Worm (Caenorhabditis elegans) whole organism, L4 larva: ENCODE measurements around the gene F59A1.15.
A peak's percentile ranks its signal among the peaks of the same experiment; 100 is the strongest.

Experiments used
- F10B5.3 ChIP-seq: sonication (generic microtip); optimal IDR thresholded peaks from 2 replicates; lab custom pipeline; 2016; ENCODE audit warnings: mild to moderate bottlenecking, missing genetic modification characterization, missing compliant biosample characterization
- F49E8.2 ChIP-seq: sonication (generic microtip); optimal IDR thresholded peaks from 2 replicates; lab custom pipeline; 2016; ENCODE audit warnings: missing compliant biosample characterization, mild to moderate bottlenecking, missing genetic modification characterization, borderline replicate concordance
- R02D3.7 ChIP-seq: fragments of 150-350 bp; sonication (generic microtip); optimal IDR thresholded peaks from 3 replicates; lab custom pipeline; 2014; ENCODE audit warnings: missing biosample characterization, missing genetic modification characterization
- T20F7.1 ChIP-seq: fragments of 200-800 bp; sonication (Bioruptor generic); optimal IDR thresholded peaks from 2 replicates; lab custom pipeline; 2018; ENCODE audit warnings: mild to moderate bottlenecking, missing genetic modification characterization, missing compliant biosample characterization
- Y75B8A.6 ChIP-seq: fragments of 200-800 bp; sonication (Bioruptor generic); IDR thresholded peaks from 2 replicates; pipeline ENCODE4 v1.3.6; 2022; ENCODE audit warnings: missing genetic modification reagents, missing genetic modification characterization, missing compliant biosample characterization
- ZK337.2 ChIP-seq: fragments of 200-800 bp; sonication (Bioruptor generic); IDR thresholded peaks from 2 replicates; pipeline ENCODE4 v1.3.6; 2022; ENCODE audit warnings: missing genetic modification reagents, missing genetic modification characterization, missing compliant biosample characterization
- aha-1 ChIP-seq: fragments of 150-350 bp; peaks from one replicate; lab custom pipeline; 2014; ENCODE audit warnings: missing biosample characterization, missing genetic modification characterization
- attf-4 ChIP-seq: sonication (generic microtip); optimal IDR thresholded peaks from 3 replicates; lab custom pipeline; 2017; ENCODE audit warnings: missing biosample characterization, missing genetic modification characterization
- cey-2 ChIP-seq: sonication (generic microtip); optimal IDR thresholded peaks from 3 replicates; lab custom pipeline; 2017; ENCODE audit warnings: missing genetic modification characterization, mild to moderate bottlenecking, missing compliant biosample characterization, antibody characterized with exemption, borderline replicate concordance; ENCODE audit not compliant: insufficient read depth
- daf-12 ChIP-seq: fragments of 150-350 bp; optimal IDR thresholded peaks from 2 replicates; lab custom pipeline; 2014; ENCODE audit warnings: missing biosample characterization, missing genetic modification reagents, missing genetic modification characterization
- daf-16 ChIP-seq, 3 experiments: sonication (generic microtip); optimal IDR thresholded peaks; 2 replicates each; lab custom pipeline; 2016 to 2017; ENCODE audit warnings: missing genetic modification characterization in 3 of 3, missing genetic modification reagents in 3 of 3, mild to moderate bottlenecking in 2 of 3, missing compliant biosample characterization in 2 of 3, missing biosample characterization in 1 of 3, moderate library complexity in 1 of 3
- dmd-6 ChIP-seq: fragments of 200-800 bp; sonication (Bioruptor generic); IDR thresholded peaks from 2 replicates; pipeline ENCODE4 v1.3.6; 2022; ENCODE audit warnings: missing genetic modification reagents, missing genetic modification characterization, missing compliant biosample characterization
- dpl-1 ChIP-seq: fragments of 150-350 bp; optimal IDR thresholded peaks from 2 replicates; lab custom pipeline; 2014; ENCODE audit warnings: missing biosample characterization, missing genetic modification reagents, missing genetic modification characterization
- dve-1 ChIP-seq: sonication (generic microtip); optimal IDR thresholded peaks from 2 replicates; lab custom pipeline; 2017; ENCODE audit warnings: antibody characterized with exemption, mild to moderate bottlenecking, missing genetic modification characterization, missing compliant biosample characterization; ENCODE audit not compliant: insufficient read depth
- fkh-10 ChIP-seq: fragments of 150-350 bp; optimal IDR thresholded peaks from 2 replicates; lab custom pipeline; 2014; ENCODE audit warnings: missing biosample characterization, missing genetic modification reagents, missing genetic modification characterization
- gei-8 ChIP-seq: fragments of 200-800 bp; sonication (Bioruptor generic); optimal IDR thresholded peaks from 2 replicates; lab custom pipeline; 2018; ENCODE audit warnings: mild to moderate bottlenecking, missing genetic modification characterization, missing compliant biosample characterization
- hlh-11 ChIP-seq: fragments of 200-800 bp; sonication (Bioruptor generic); optimal IDR thresholded peaks from 2 replicates; lab custom pipeline; 2018; ENCODE audit warnings: mild to moderate bottlenecking, missing genetic modification characterization, missing compliant biosample characterization
- lin-1 ChIP-seq: fragments of 200-800 bp; sonication (Bioruptor generic); IDR thresholded peaks from 2 replicates; pipeline ENCODE4 v1.3.6; 2022; ENCODE audit warnings: missing genetic modification reagents, missing genetic modification characterization, missing compliant biosample characterization
- lin-38 ChIP-seq: fragments of 200-800 bp; sonication (Bioruptor generic); IDR thresholded peaks from 2 replicates; pipeline ENCODE4 v1.3.6; 2022; ENCODE audit warnings: missing genetic modification reagents, missing genetic modification characterization, missing compliant biosample characterization
- lin-39 ChIP-seq: fragments of 150-350 bp; optimal IDR thresholded peaks from 2 replicates; lab custom pipeline; 2014; ENCODE audit warnings: missing biosample characterization, missing genetic modification reagents, missing genetic modification characterization
- lsy-2 ChIP-seq, 2 experiments: fragments of 150-350 bp in 1 of 2; sonication (generic microtip) in 1 of 2; optimal IDR thresholded peaks; 2 replicates each; lab custom pipeline; 2014 to 2017; ENCODE audit warnings: missing biosample characterization in 2 of 2, missing genetic modification characterization in 2 of 2
- madf-5 ChIP-seq, 2 experiments: fragments of 200-800 bp; sonication (Bioruptor generic); IDR thresholded peaks; 2 replicates each; pipeline ENCODE4 v1.3.6; 2022; ENCODE audit warnings: missing compliant biosample characterization in 2 of 2, missing genetic modification characterization in 2 of 2
- mep-1 ChIP-seq: fragments of 150-350 bp; sonication (generic microtip); optimal IDR thresholded peaks from 3 replicates; lab custom pipeline; 2014; ENCODE audit warnings: missing biosample characterization, missing genetic modification characterization
- mes-2 ChIP-seq: sonication (generic microtip); optimal IDR thresholded peaks from 2 replicates; lab custom pipeline; 2016; ENCODE audit warnings: missing genotype, mild to moderate bottlenecking, missing genetic modification characterization, missing compliant biosample characterization; ENCODE audit not compliant: poor library complexity, severe bottlenecking
- mxl-2 ChIP-seq: fragments of 200-800 bp; sonication (Bioruptor generic); conservative IDR thresholded peaks from 2 replicates; pipeline ENCODE4 v1.3.6; 2022; ENCODE audit warnings: missing genetic modification reagents, missing genetic modification characterization, missing compliant biosample characterization
- nhr-11 ChIP-seq: fragments of 150-350 bp; optimal IDR thresholded peaks from 2 replicates; lab custom pipeline; 2014; ENCODE audit warnings: missing biosample characterization, missing genetic modification characterization
- nhr-111 ChIP-seq: fragments of 200-800 bp; sonication (Bioruptor generic); optimal IDR thresholded peaks from 2 replicates; lab custom pipeline; 2018; ENCODE audit warnings: mild to moderate bottlenecking, missing genetic modification characterization, missing compliant biosample characterization
- nhr-28 ChIP-seq: fragments of 150-350 bp; optimal IDR thresholded peaks from 2 replicates; lab custom pipeline; 2014; ENCODE audit warnings: missing biosample characterization, missing genetic modification characterization
- nhr-41 ChIP-seq: fragments of 200-800 bp; sonication (Bioruptor generic); IDR thresholded peaks from 2 replicates; pipeline ENCODE4 v1.3.6; 2022; ENCODE audit warnings: missing genetic modification reagents, missing genetic modification characterization, missing compliant biosample characterization
- nhr-76 ChIP-seq: fragments of 150-350 bp; optimal IDR thresholded peaks from 2 replicates; lab custom pipeline; 2014; ENCODE audit warnings: missing biosample characterization, missing genetic modification characterization
- nhr-77 ChIP-seq: fragments of 150-350 bp; optimal IDR thresholded peaks from 2 replicates; lab custom pipeline; 2014; ENCODE audit warnings: missing biosample characterization, missing genetic modification characterization
- php-3 ChIP-seq: fragments of 200-800 bp; sonication (Bioruptor generic); IDR thresholded peaks from 2 replicates; pipeline ENCODE4 v1.3.6; 2022; ENCODE audit warnings: missing genetic modification reagents, missing genetic modification characterization, missing compliant biosample characterization
- pqm-1 ChIP-seq: sonication (generic microtip); optimal IDR thresholded peaks from 2 replicates; lab custom pipeline; 2017; ENCODE audit warnings: missing biosample characterization, missing genetic modification characterization
- set-16 ChIP-seq: fragments of 200-800 bp; sonication (Bioruptor generic); IDR thresholded peaks from 2 replicates; pipeline ENCODE4 v1.3.6; 2022; ENCODE audit warnings: missing genetic modification reagents, missing genetic modification characterization, missing compliant biosample characterization
- skn-1 ChIP-seq: fragments of 150-350 bp; optimal IDR thresholded peaks from 2 replicates; lab custom pipeline; 2014; ENCODE audit warnings: missing biosample characterization, missing genetic modification characterization
- snpc-1.2 ChIP-seq: fragments of 200-800 bp; sonication (Bioruptor generic); IDR thresholded peaks from 2 replicates; pipeline ENCODE4 v1.3.6; 2022; ENCODE audit warnings: missing genetic modification reagents, missing genetic modification characterization, missing compliant biosample characterization
- snpc-4 ChIP-seq: fragments of 150-350 bp; optimal IDR thresholded peaks from 2 replicates; lab custom pipeline; 2014; ENCODE audit warnings: missing biosample characterization, missing genetic modification characterization
- tra-1 ChIP-seq: fragments of 200-800 bp; sonication (Bioruptor generic); IDR thresholded peaks from 2 replicates; pipeline ENCODE4 v1.3.6; 2022; ENCODE audit warnings: missing genetic modification reagents, missing genetic modification characterization, missing compliant biosample characterization
- unc-130 ChIP-seq: sonication (generic microtip); optimal IDR thresholded peaks from 2 replicates; lab custom pipeline; 2016; ENCODE audit warnings: missing genetic modification reagents, missing genetic modification characterization, missing compliant biosample characterization
- unc-62 ChIP-seq, 3 experiments: fragments of 150-350 bp in 1 of 3; sonication (generic microtip); optimal IDR thresholded peaks in 2 of 3; peaks in 1 of 3; 1 replicate in 1 of 3; 2 replicates in 2 of 3; lab custom pipeline; 2014 to 2017; ENCODE audit warnings: missing biosample characterization in 3 of 3, missing genetic modification characterization in 3 of 3, missing genetic modification reagents in 3 of 3, missing genotype in 1 of 3
- zfp-2 ChIP-seq: sonication (generic microtip); optimal IDR thresholded peaks from 2 replicates; lab custom pipeline; 2016; ENCODE audit warnings: mild to moderate bottlenecking, missing genetic modification characterization, missing compliant biosample characterization
- ztf-11 ChIP-seq: fragments of 150-350 bp; optimal IDR thresholded peaks from 2 replicates; lab custom pipeline; 2014; ENCODE audit warnings: missing biosample characterization, missing genetic modification characterization

F59A1.15 gene

DNA sequence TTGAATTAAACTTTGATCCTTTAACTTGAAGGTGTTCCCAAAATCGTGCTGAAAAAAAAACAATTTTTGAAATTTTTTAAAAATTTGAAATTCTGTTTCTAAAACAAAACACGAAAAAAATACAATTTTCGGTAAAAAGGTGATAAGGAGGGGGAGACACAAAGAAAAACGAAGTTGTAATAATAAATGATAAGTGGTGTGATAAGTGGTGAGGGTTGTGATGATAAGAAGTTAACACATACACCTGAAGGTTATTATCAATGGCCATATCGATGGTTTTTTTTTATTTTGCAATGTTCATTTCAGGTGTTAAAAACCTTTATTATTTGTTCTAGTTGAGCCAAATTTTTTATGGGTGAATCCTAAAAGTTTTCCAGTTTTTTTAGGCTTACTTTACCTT is 30.7 kb upstream of the F59A1.15 start, which contains the start of gene twk-33:
Gene twk-33 (minus strand): TSS at position 48 of the 400 bp plus-strand sequence.
- TF ChIP-seq php-3 (GFP tag; lab: Robert Waterston, UW), result peak; percentile 61; the same call in 1 of the 2 replicates
- TF ChIP-seq daf-16 (GFP tag; optimal IDR thresholded peaks at IDR 0.05; lab: Kevin White, UChicago), result no peak
- TF ChIP-seq daf-16 (tag; optimal IDR thresholded peaks at IDR 0.05; lab: Kevin White, UChicago), result peak; percentile 63
- TF ChIP-seq nhr-41, result no peak
- TF ChIP-seq pqm-1, result peak; percentile 99
- TF ChIP-seq dpl-1 (GFP tag; lab: Kevin White, UChicago), result no peak
- peak; percentile 33; the same call in 1 of the 2 replicates for TF ChIP-seq lin-1 (GFP tag; lab: Robert Waterston, UW)
- peak; percentile 68; the same call in 1 of the 2 replicates for TF ChIP-seq tra-1
- TF ChIP-seq nhr-77 (tag; lab: Kevin White, UChicago), result peak; percentile 44
- peak; percentile 14 for TF ChIP-seq cey-2 (tag; lab: Kevin White, UChicago)
- TF ChIP-seq hlh-11 (tag; lab: Kevin White, UChicago), result peak; percentile 62
- no peak for TF ChIP-seq dve-1
- TF ChIP-seq dmd-6 (GFP tag; lab: Robert Waterston, UW), result peak; percentile 83
- peak; percentile 91 for TF ChIP-seq nhr-28 (tag; lab: Kevin White, UChicago)
- TF ChIP-seq Y75B8A.6 (GFP tag; lab: Robert Waterston, UW), result no peak

DNA sequence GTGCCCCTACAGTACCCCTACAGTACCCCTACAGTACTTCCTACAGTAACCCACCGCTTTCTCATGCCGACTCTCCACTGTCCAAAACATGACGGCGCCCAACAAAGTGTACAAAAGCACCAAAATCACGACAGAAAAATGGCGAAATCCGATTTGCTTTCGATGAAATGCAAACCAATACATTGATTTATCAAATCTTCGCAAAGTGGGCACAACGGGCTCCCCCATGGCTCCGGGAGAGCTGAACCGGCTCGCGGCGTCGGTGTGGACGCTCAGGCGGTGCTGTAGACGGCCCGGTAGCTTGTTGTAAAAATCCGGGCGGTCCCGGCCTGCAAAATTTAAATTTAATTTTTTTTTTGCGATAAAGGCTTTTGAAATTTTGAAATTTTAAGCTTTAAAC is 28.7 kb upstream of the F59A1.15 start:
- TF ChIP-seq skn-1 (tag; lab: Kevin White, UChicago) (no peak), aha-1 (peak; percentile 58), snpc-1.2 (GFP tag; lab: Robert Waterston, UW) (no peak), set-16 (GFP tag; lab: Robert Waterston, UW) (peak; percentile 60), R02D3.7 (tag; lab: Kevin White, UChicago) (no peak)
- TF ChIP-seq, all 104 proteins: peak for 2

DNA sequence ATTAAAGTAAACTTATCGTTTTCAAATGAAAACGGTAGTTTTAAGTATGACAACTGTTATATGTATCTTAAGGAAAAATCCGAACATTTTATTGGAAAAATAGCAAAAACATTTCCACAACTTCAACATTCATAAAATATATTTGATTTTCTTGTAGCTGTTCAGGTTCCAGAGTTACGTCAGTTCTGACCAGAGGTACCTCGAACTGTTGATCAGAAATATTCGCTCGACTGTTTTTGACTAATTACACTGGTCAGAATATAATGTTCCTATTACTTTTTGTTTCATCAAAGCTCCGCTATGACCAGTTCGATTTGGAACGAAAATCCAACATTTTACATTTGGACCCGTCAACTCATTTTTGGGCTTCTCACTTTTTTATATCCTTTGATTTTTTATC is 23.4 kb upstream of the F59A1.15 start, which contains the start of gene srh-31:
Gene srh-31 (plus strand): TSS at position 301 of the 400 bp plus-strand sequence.
- no peak for TF ChIP-seq lsy-2 (tag; optimal IDR thresholded peaks at IDR 0.05; lab: Kevin White, UChicago)
- no peak for TF ChIP-seq daf-12
- TF ChIP-seq nhr-76 (tag; lab: Kevin White, UChicago), result no peak
- TF ChIP-seq ZK337.2, result no peak
- no peak for TF ChIP-seq snpc-4 (tag; lab: Kevin White, UChicago)
- no peak for TF ChIP-seq dpl-1 (GFP tag; lab: Kevin White, UChicago)
- no peak for TF ChIP-seq nhr-41
- TF ChIP-seq ztf-11 (tag; lab: Kevin White, UChicago), result no peak
- no peak for TF ChIP-seq R02D3.7 (tag; lab: Kevin White, UChicago)
- TF ChIP-seq nhr-28 (tag; lab: Kevin White, UChicago), result no peak
- no peak for TF ChIP-seq gei-8
- no peak for TF ChIP-seq F49E8.2
- no peak for TF ChIP-seq F10B5.3 (tag; lab: Kevin White, UChicago)
- TF ChIP-seq, all 104 proteins: peak for 0

DNA sequence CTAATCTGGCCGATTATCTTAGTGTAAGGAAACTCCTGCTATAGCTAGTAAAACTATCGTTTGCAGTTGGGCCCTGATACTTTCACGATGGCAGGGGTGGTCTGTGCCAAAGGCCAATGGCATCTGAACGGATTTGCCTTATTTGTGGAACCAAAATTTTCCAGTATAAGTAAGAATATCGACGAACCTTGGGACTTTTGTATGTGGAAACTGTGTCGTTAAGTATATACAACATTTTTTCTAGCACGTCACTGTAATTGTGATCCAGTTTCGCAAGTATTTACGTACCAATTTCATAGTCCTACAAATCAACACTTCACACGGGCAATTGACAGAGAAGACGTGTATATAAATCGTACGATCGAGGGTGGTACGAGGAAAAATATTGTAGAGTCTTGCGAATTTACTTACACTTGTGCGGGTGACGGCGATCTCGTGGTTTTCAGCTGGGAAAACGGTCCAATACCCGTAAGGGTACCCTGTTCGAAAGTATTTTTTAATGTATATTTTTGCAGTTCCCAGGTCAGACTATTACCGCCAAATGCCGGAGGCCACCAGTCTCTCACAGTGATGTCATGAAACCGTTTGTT is 22.6 kb upstream of the F59A1.15 start:
- TF ChIP-seq aha-1 (peak; percentile 92), skn-1 (tag; lab: Kevin White, UChicago) (no peak), unc-62 (GFP tag; optimal IDR thresholded peaks at IDR 0.05 in 1 of 2; lab: Kevin White, UChicago) (peak in 1 of 2 experiments; percentile 94), unc-62 (tag; optimal IDR thresholded peaks at IDR 0.05; lab: Kevin White, UChicago) (no peak), ztf-11 (tag; lab: Kevin White, UChicago) (no peak)
- TF ChIP-seq, all 104 proteins: peak for 2

DNA sequence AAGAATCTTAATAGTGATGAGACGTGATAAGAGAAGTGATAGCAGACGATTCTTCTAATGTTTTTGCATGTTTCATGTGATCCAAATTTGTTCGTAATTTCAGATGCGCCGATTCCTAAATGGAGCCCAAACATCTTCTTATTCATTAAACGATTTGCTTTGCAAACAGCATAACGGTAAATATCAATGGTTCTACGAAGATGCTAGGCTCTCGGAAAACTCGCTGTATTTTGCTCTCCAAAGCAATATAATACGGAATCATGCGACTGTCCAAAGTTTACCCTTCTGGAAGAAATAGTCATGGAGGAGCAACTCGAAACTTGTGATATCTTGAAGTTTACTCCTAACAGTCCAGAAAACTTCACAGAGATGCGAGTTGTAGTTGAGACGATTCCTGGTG is 22.2 kb upstream of the F59A1.15 start, which contains the start of gene W06D12.6:
Gene W06D12.6 (plus strand): TSS at position 301 of the 400 bp plus-strand sequence.
- TF ChIP-seq hlh-11 (tag; lab: Kevin White, UChicago) (no peak), madf-5 (GFP tag; IDR thresholded peaks at IDR 0.05; lab: Robert Waterston, UW) (no peak), nhr-111 (no peak), attf-4 (no peak), lin-39 (no peak), unc-130 (GFP tag; lab: Kevin White, UChicago) (no peak), F49E8.2 (no peak), R02D3.7 (tag; lab: Kevin White, UChicago) (no peak), lin-38 (no peak), mep-1 (tag; lab: Kevin White, UChicago) (no peak), mxl-2 (no peak), mes-2 (tag; lab: Kevin White, UChicago) (no peak), zfp-2 (no peak), T20F7.1 (no peak), nhr-11 (tag; lab: Kevin White, UChicago) (no peak), fkh-10 (no peak)
- TF ChIP-seq, all 104 proteins: peak for 0
